Fruit fly (Drosophila melanogaster) whole organism, embryonic: ENCODE measurements around the gene CG1532.

Experiments
- BEAF-32 ChIP-seq: fragments of 200-800 bp; sonication (Bioruptor generic); optimal IDR thresholded peaks from 3 replicates; lab custom pipeline; 2017; ENCODE audit warnings: missing biosample characterization, missing genetic modification characterization, mild to moderate bottlenecking, moderate library complexity, missing genetic modification reagents
- CG10654 ChIP-seq: fragments of 200-800 bp; sonication (Bioruptor generic); optimal IDR thresholded peaks from 2 replicates; lab custom pipeline; 2016; ENCODE audit warnings: missing biosample characterization, missing genetic modification characterization
- CG11093 ChIP-seq: fragments of 200-800 bp; sonication (Bioruptor generic); IDR thresholded peaks from 3 replicates; pipeline ENCODE4 v1.3.6; 2022; ENCODE audit warnings: missing biosample characterization, missing genetic modification characterization
- CG11504 ChIP-seq: fragments of 200-800 bp; sonication (Bioruptor generic); optimal IDR thresholded peaks from 3 replicates; lab custom pipeline; 2019; ENCODE audit warnings: missing biosample characterization, mild to moderate bottlenecking, missing genetic modification characterization, moderate library complexity
- CG15479 ChIP-seq: fragments of 200-800 bp; sonication (Bioruptor generic); optimal IDR thresholded peaks from 3 replicates; lab custom pipeline; 2019; ENCODE audit warnings: missing biosample characterization, mild to moderate bottlenecking, missing genetic modification characterization, moderate library complexity
- CG15514 ChIP-seq: fragments of 200-800 bp; sonication (Bioruptor generic); optimal IDR thresholded peaks from 3 replicates; lab custom pipeline; 2017; ENCODE audit warnings: missing biosample characterization, missing genetic modification characterization, mild to moderate bottlenecking, moderate library complexity, missing genetic modification reagents
- CG1647 ChIP-seq: fragments of 200-800 bp; sonication (Bioruptor generic); optimal IDR thresholded peaks from 3 replicates; lab custom pipeline; 2016; ENCODE audit warnings: missing biosample characterization, missing genetic modification characterization
- CG18619 ChIP-seq: fragments of 200-800 bp; sonication (Bioruptor generic); optimal IDR thresholded peaks from 3 replicates; lab custom pipeline; 2017; ENCODE audit warnings: missing biosample characterization, mild to moderate bottlenecking, missing genetic modification characterization
- CG2199 ChIP-seq: fragments of 200-800 bp; sonication (Bioruptor generic); IDR thresholded peaks from 3 replicates; pipeline ENCODE4 v1.3.6; 2022; ENCODE audit warnings: missing biosample characterization, missing genetic modification characterization
- CG32532 ChIP-seq: fragments of 200-800 bp; sonication (Bioruptor generic); IDR thresholded peaks from 2 replicates; pipeline ENCODE4 v1.3.6; 2022; ENCODE audit warnings: missing biosample characterization, missing genetic modification characterization
- CG3838 ChIP-seq: fragments of 200-800 bp; sonication (Bioruptor generic); optimal IDR thresholded peaks from 3 replicates; lab custom pipeline; 2016; ENCODE audit warnings: missing biosample characterization, missing genetic modification characterization
- CG4282 ChIP-seq: fragments of 200-800 bp; sonication (Bioruptor generic); optimal IDR thresholded peaks from 2 replicates; lab custom pipeline; 2016; ENCODE audit warnings: missing biosample characterization, missing genetic modification characterization
- CG43689 ChIP-seq: fragments of 200-800 bp; sonication (Bioruptor generic); IDR thresholded peaks from 2 replicates; pipeline ENCODE4 v1.3.6; 2022; ENCODE audit warnings: missing biosample characterization, missing genetic modification characterization
- CG6683 ChIP-seq: fragments of 200-800 bp; sonication (Bioruptor generic); optimal IDR thresholded peaks from 2 replicates; lab custom pipeline; 2017; ENCODE audit warnings: missing biosample characterization, mild to moderate bottlenecking, missing genetic modification characterization, missing genetic modification reagents
- CG6791 ChIP-seq: fragments of 200-800 bp; sonication (Bioruptor generic); IDR thresholded peaks from 3 replicates; pipeline ENCODE4 v1.3.6; 2022; ENCODE audit warnings: missing biosample characterization, missing genetic modification characterization; ENCODE audit not compliant: partially characterized antibody
- CG7372 ChIP-seq: fragments of 200-800 bp; sonication (Bioruptor generic); IDR thresholded peaks from 2 replicates; pipeline ENCODE4 v1.3.6; 2022; ENCODE audit warnings: missing biosample characterization, missing genetic modification characterization
- CG7556 ChIP-seq: fragments of 200-800 bp; sonication (Bioruptor generic); optimal IDR thresholded peaks from 2 replicates; lab custom pipeline; 2017; ENCODE audit warnings: missing biosample characterization, mild to moderate bottlenecking, missing genetic modification characterization
- CG8089 ChIP-seq: fragments of 200-800 bp; sonication (Bioruptor generic); optimal IDR thresholded peaks from 3 replicates; lab custom pipeline; 2016; ENCODE audit warnings: missing biosample characterization, missing genetic modification characterization
- CG9727 ChIP-seq: fragments of 200-800 bp; sonication (Bioruptor generic); optimal IDR thresholded peaks from 3 replicates; lab custom pipeline; 2017; ENCODE audit warnings: missing biosample characterization, mild to moderate bottlenecking, missing genetic modification characterization
- CrebB ChIP-seq: fragments of 200-800 bp; sonication (Bioruptor generic); optimal IDR thresholded peaks from 3 replicates; lab custom pipeline; 2018; ENCODE audit warnings: missing biosample characterization, mild to moderate bottlenecking, missing genetic modification characterization
- Dfd ChIP-seq, 2 experiments: fragments of >200 bp; optimal IDR thresholded peaks; 2 replicates each; lab custom pipeline; 2017; ENCODE audit warnings: missing biosample characterization in 2 of 2, missing genetic modification characterization in 2 of 2
- Drgx ChIP-seq: fragments of 200-800 bp; sonication (Bioruptor generic); IDR thresholded peaks from 2 replicates; pipeline ENCODE4 v1.3.6; 2022; ENCODE audit warnings: missing biosample characterization, missing genetic modification characterization
- Eip74EF ChIP-seq, 2 experiments: fragments of 200-800 bp in 1 of 2; fragments of >200 bp in 1 of 2; sonication (Bioruptor generic) in 1 of 2; optimal IDR thresholded peaks; 2 replicates each; lab custom pipeline; 2017 to 2019; ENCODE audit warnings: missing biosample characterization in 2 of 2, missing genetic modification characterization in 2 of 2, mild to moderate bottlenecking in 1 of 2, moderate library complexity in 1 of 2
- Fer1 ChIP-seq: fragments of 200-800 bp; sonication (Bioruptor generic); optimal IDR thresholded peaks from 2 replicates; lab custom pipeline; 2017; ENCODE audit warnings: missing biosample characterization, mild to moderate bottlenecking, missing genetic modification characterization
- GATAe ChIP-seq: fragments of 200-800 bp; sonication (Bioruptor generic); conservative IDR thresholded peaks from 2 replicates; pipeline ENCODE4 v1.3.6; 2022; ENCODE audit warnings: missing biosample characterization, missing genetic modification characterization
- HLHmδ ChIP-seq: fragments of 200-800 bp; sonication (Bioruptor generic); optimal IDR thresholded peaks from 2 replicates; lab custom pipeline; 2018; ENCODE audit warnings: missing biosample characterization, mild to moderate bottlenecking, missing genetic modification characterization, moderate library complexity
- HmgD ChIP-seq: fragments of 200-800 bp; sonication (Bioruptor generic); optimal IDR thresholded peaks from 3 replicates; lab custom pipeline; 2016; ENCODE audit warnings: missing biosample characterization, missing genetic modification characterization
- Hr3 ChIP-seq: fragments of 200-800 bp; sonication (Bioruptor generic); optimal IDR thresholded peaks from 3 replicates; lab custom pipeline; 2016; ENCODE audit warnings: missing biosample characterization, missing genetic modification characterization
- Mrtf ChIP-seq: fragments of 200-800 bp; sonication (Bioruptor generic); IDR thresholded peaks from 3 replicates; pipeline ENCODE4 v1.3.6; 2022; ENCODE audit warnings: missing biosample characterization, missing genetic modification characterization
- NK7.1 ChIP-seq: fragments of 200-800 bp; sonication (Bioruptor generic); optimal IDR thresholded peaks from 3 replicates; lab custom pipeline; 2016; ENCODE audit warnings: missing biosample characterization, missing genetic modification characterization
- Pdp1 ChIP-seq, 2 experiments: fragments of 200-800 bp; sonication (Bioruptor generic); optimal IDR thresholded peaks; 3 replicates each; lab custom pipeline; 2016; ENCODE audit warnings: missing biosample characterization in 2 of 2, missing genetic modification characterization in 2 of 2, mild to moderate bottlenecking in 1 of 2, moderate library complexity in 1 of 2
- Six4 ChIP-seq: fragments of 200-800 bp; sonication (Bioruptor generic); optimal IDR thresholded peaks from 2 replicates; lab custom pipeline; 2016; ENCODE audit warnings: missing biosample characterization, missing genetic modification characterization
- Tbp ChIP-seq: fragments of >200 bp; optimal IDR thresholded peaks from 2 replicates; lab custom pipeline; 2018; ENCODE audit warnings: missing biosample characterization, missing genetic modification characterization
- Vsx1 ChIP-seq: fragments of 200-800 bp; sonication (Bioruptor generic); optimal IDR thresholded peaks from 2 replicates; lab custom pipeline; 2017; ENCODE audit warnings: missing biosample characterization, mild to moderate bottlenecking, missing genetic modification characterization, missing genetic modification reagents
- amos ChIP-seq: fragments of 200-800 bp; sonication (Bioruptor generic); IDR thresholded peaks from 2 replicates; pipeline ENCODE4 v1.3.6; 2022; ENCODE audit warnings: missing biosample characterization, missing genetic modification characterization; ENCODE audit not compliant: partially characterized antibody
- chinmo ChIP-seq: fragments of 200-800 bp; sonication (Bioruptor generic); IDR thresholded peaks from 4 replicates; pipeline ENCODE4 v1.3.6; 2022; ENCODE audit warnings: missing biosample characterization, missing genetic modification characterization; ENCODE audit not compliant: partially characterized antibody
- chm ChIP-seq: fragments of 200-800 bp; sonication (Bioruptor generic); IDR thresholded peaks from 2 replicates; pipeline ENCODE4 v1.3.6; 2022; ENCODE audit warnings: missing biosample characterization, missing genetic modification characterization
- croc ChIP-seq: fragments of 200-800 bp; sonication (Bioruptor generic); conservative IDR thresholded peaks from 3 replicates; pipeline ENCODE4 v1.3.6; 2022; ENCODE audit warnings: missing biosample characterization, missing genetic modification characterization
- emc ChIP-seq: fragments of 200-800 bp; sonication (Bioruptor generic); optimal IDR thresholded peaks from 2 replicates; lab custom pipeline; 2016; ENCODE audit warnings: missing biosample characterization, missing genetic modification characterization
- en ChIP-seq: fragments of 200-800 bp; sonication (Bioruptor generic); optimal IDR thresholded peaks from 2 replicates; lab custom pipeline; 2016; ENCODE audit warnings: missing biosample characterization, missing genetic modification characterization
- exex ChIP-seq: fragments of 200-800 bp; sonication (Bioruptor generic); optimal IDR thresholded peaks from 4 replicates; lab custom pipeline; 2018; ENCODE audit warnings: missing biosample characterization, mild to moderate bottlenecking, missing genetic modification characterization, moderate library complexity
- gem ChIP-seq: fragments of 200-800 bp; sonication (Bioruptor generic); optimal IDR thresholded peaks from 2 replicates; lab custom pipeline; 2019; ENCODE audit warnings: missing biosample characterization, mild to moderate bottlenecking, missing genetic modification characterization, moderate library complexity
- nom ChIP-seq: fragments of 200-800 bp; sonication (Bioruptor generic); optimal IDR thresholded peaks from 2 replicates; lab custom pipeline; 2017; ENCODE audit warnings: missing biosample characterization, missing genetic modification characterization, mild to moderate bottlenecking, moderate library complexity, missing genetic modification reagents
- org-1 ChIP-seq: fragments of 200-800 bp; sonication (Bioruptor generic); optimal IDR thresholded peaks from 2 replicates; lab custom pipeline; 2017; ENCODE audit warnings: missing biosample characterization, missing genetic modification characterization
- sisA ChIP-seq: fragments of 200-800 bp; sonication (Bioruptor generic); IDR thresholded peaks from 2 replicates; pipeline ENCODE4 v1.3.6; 2022; ENCODE audit warnings: missing biosample characterization, missing genetic modification characterization
- sug ChIP-seq: fragments of 200-800 bp; optimal IDR thresholded peaks from 2 replicates; lab custom pipeline; 2019; ENCODE audit warnings: missing biosample characterization, mild to moderate bottlenecking, missing genetic modification characterization, moderate library complexity
- tin ChIP-seq: fragments of 200-800 bp; sonication (Bioruptor generic); optimal IDR thresholded peaks from 3 replicates; lab custom pipeline; 2016; ENCODE audit warnings: missing biosample characterization, missing genetic modification characterization
- tll ChIP-seq, 2 experiments: fragments of 200-800 bp in 1 of 2; fragments of >200 bp in 1 of 2; sonication (Bioruptor generic) in 1 of 2; optimal IDR thresholded peaks; 2 replicates each; lab custom pipeline; 2017 to 2019; ENCODE audit warnings: missing biosample characterization in 2 of 2, missing genetic modification characterization in 2 of 2, mild to moderate bottlenecking in 1 of 2, moderate library complexity in 1 of 2
- wdn ChIP-seq: fragments of 200-800 bp; sonication (Bioruptor generic); IDR thresholded peaks from 2 replicates; pipeline ENCODE4 v1.3.6; 2022; ENCODE audit warnings: missing biosample characterization, missing genetic modification characterization
- zen2 ChIP-seq: fragments of 200-800 bp; sonication (Bioruptor generic); IDR thresholded peaks from 3 replicates; pipeline ENCODE4 v1.3.6; 2022; ENCODE audit warnings: missing biosample characterization, missing genetic modification characterization; ENCODE audit not compliant: partially characterized antibody

CG1532 gene

dm6 chrX:21044278-21044830 is 16.2 kb upstream of the CG1532 start (continued):
- TF ChIP-seq BEAF-32 (GFP tag; lab: Kevin White, UChicago) = no peak
- TF ChIP-seq Drgx (GFP tag; lab: Robert Waterston, UW) = peak; percentile 36; the same call in 1 of the 2 replicates
- TF ChIP-seq Pdp1 (GFP tag; optimal IDR thresholded peaks at IDR 0.05; lab: Kevin White, UChicago) = peak in 1 of 2 experiments; percentile 2
- no peak for TF ChIP-seq CG7372 (GFP tag; lab: Robert Waterston, UW)
- no peak for TF ChIP-seq CG2199 (GFP tag; lab: Robert Waterston, UW)
- no peak for TF ChIP-seq CG3838 (GFP tag; lab: Kevin White, UChicago)
- no peak for TF ChIP-seq CrebB (tag; lab: Kevin White, UChicago)
- peak; percentile 16 for TF ChIP-seq nom (GFP tag; lab: Kevin White, UChicago)
- TF ChIP-seq tll (GFP tag; optimal IDR thresholded peaks at IDR 0.05; lab: Kevin White, UChicago) = no peak
- TF ChIP-seq CG11093 (GFP tag; lab: Robert Waterston, UW) = no peak
- no peak for TF ChIP-seq CG8089 (GFP tag; lab: Kevin White, UChicago)
- TF ChIP-seq Fer1 (GFP tag; lab: Kevin White, UChicago) = no peak
- peak; percentile 97 for TF ChIP-seq CG15514 (GFP tag; lab: Kevin White, UChicago)
- no peak for TF ChIP-seq gem (tag; lab: Kevin White, UChicago)
- TF ChIP-seq CG6683 (GFP tag; lab: Kevin White, UChicago) = no peak
- TF ChIP-seq Vsx1 (GFP tag; lab: Kevin White, UChicago) = no peak
- TF ChIP-seq en (GFP tag; lab: Kevin White, UChicago) = no peak
- TF ChIP-seq tin (GFP tag; lab: Kevin White, UChicago) = no peak
- TF ChIP-seq org-1 = no peak
- TF ChIP-seq wdn (GFP tag; lab: Robert Waterston, UW) = no peak
- TF ChIP-seq chinmo (GFP tag; lab: Robert Waterston, UW) = 0 out of 4 replicates have a peak, but pooled peaks have one; percentile 49
- no peak for TF ChIP-seq amos
- no peak for TF ChIP-seq Hr3 (GFP tag; lab: Kevin White, UChicago)
- no peak for TF ChIP-seq Six4 (GFP tag; lab: Kevin White, UChicago)
- TF ChIP-seq exex = peak; percentile 54
- no peak for TF ChIP-seq GATAe (GFP tag; lab: Robert Waterston, UW)
- TF ChIP-seq CG1647 = no peak
- TF ChIP-seq Mrtf = no peak
- TF ChIP-seq zen2 (GFP tag; lab: Robert Waterston, UW) = no peak
- TF ChIP-seq CG18619 = no peak
- TF ChIP-seq sisA = no peak
- TF ChIP-seq CG15479 (GFP tag; lab: Kevin White, UChicago) = no peak
- TF ChIP-seq CG7556 (GFP tag; lab: Kevin White, UChicago) = no peak
- TF ChIP-seq emc (GFP tag; lab: Kevin White, UChicago) = no peak
- TF ChIP-seq CG9727 = no peak
- TF ChIP-seq Tbp (GFP tag; lab: Kevin White, UChicago) = no peak
- no peak for TF ChIP-seq Eip74EF (GFP tag; optimal IDR thresholded peaks at IDR 0.05; lab: Kevin White, UChicago)
- no peak for TF ChIP-seq croc (GFP tag; lab: Robert Waterston, UW)
- no peak for TF ChIP-seq CG6791 (GFP tag; lab: Robert Waterston, UW)
- no peak for TF ChIP-seq sug (tag; lab: Kevin White, UChicago)
- TF ChIP-seq CG10654 = no peak
- no peak for TF ChIP-seq HmgD (GFP tag; lab: Kevin White, UChicago)
- TF ChIP-seq Dfd (GFP tag; optimal IDR thresholded peaks at IDR 0.05; lab: Kevin White, UChicago) = no peak
- TF ChIP-seq CG32532 (GFP tag; lab: Robert Waterston, UW) = peak; percentile 4
- no peak for TF ChIP-seq CG43689
- TF ChIP-seq CG11504 (tag; lab: Kevin White, UChicago) = no peak
- TF ChIP-seq NK7.1 (GFP tag; lab: Kevin White, UChicago) = no peak
- TF ChIP-seq HLHmδ = no peak
- no peak for TF ChIP-seq CG4282 (GFP tag; lab: Kevin White, UChicago)
- TF ChIP-seq chm (GFP tag; lab: Robert Waterston, UW) = no peak
